Worm (Caenorhabditis elegans): Measurements from ENCODE around the gene arrd-4.

- no peak for TF ChIP-seq him-1 (tag; optimal IDR thresholded peaks at IDR 0.05)
- TF ChIP-seq dao-5 (tag; optimal IDR thresholded peaks at IDR 0.05) = no peak
- TF ChIP-seq W03F9.2 (tag; optimal IDR thresholded peaks at IDR 0.05) = no peak
Observed at ce11 chrII:9803320-9803719, 34.8 kb downstream of the arrd-4 start, which contains the start of gene cyp-13A7.
